Worm (Caenorhabditis elegans): ENCODE measurements around the gene zip-10.
A peak's percentile ranks its signal among the peaks of the same experiment; 100 is the strongest.

zip-10 gene

DNA sequence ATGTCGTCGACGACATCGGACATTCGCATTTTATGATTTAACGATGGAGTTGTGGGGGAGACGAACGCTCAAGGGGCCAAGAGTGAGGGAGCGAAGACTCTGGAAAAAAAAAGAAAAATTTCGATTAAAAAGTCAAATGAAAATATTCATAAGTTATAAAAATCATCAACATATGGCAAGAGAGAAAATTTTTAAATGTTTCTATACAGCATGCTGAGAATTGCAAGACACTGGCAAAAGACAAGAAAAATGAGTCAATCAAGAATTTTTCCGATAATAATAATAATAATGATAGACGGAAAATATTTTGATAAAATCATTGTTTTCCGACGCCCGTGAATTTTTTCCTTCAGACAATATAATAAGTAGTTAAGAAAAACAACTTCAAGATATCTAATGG is 13.4 kb downstream of the zip-10 start, which contains the start of gene sipa-1:
Gene sipa-1, minus strand, starts transcription at position 101 of the 400 bp plus-strand sequence.
- TF ChIP-seq ama-1 (optimal IDR thresholded peaks at IDR 0.05) (no peak), sem-4 (tag; optimal IDR thresholded peaks at IDR 0.05) (no peak), sma-9 (GFP tag; optimal IDR thresholded peaks at IDR 0.05) (no peak), sma-9 (tag; optimal IDR thresholded peaks at IDR 0.05) (no peak), R02D3.7 (tag; optimal IDR thresholded peaks at IDR 0.05) (no peak)

DNA sequence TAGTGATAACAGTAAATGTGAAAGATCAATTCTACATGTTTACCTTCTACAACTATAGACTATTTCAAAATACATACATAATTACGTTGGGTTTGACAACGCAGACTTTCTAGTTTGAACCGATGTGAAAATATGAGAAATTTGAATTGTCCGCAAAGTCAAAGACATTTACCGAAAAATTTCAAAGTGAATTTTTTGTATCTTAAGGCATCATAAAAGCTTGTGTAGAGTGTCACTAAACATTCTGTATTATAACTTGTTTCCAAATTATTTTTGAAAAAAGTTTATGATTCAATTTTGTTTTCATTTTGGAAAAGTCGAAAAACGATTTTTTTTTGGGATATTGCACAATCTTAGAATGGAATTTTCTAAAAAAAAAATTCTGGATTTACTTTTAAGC is 15.0 kb downstream of the zip-10 start:
- TF ChIP-seq ztf-11 (tag; optimal IDR thresholded peaks at IDR 0.05) (no peak), nhr-237 (tag; optimal IDR thresholded peaks at IDR 0.05) (no peak), nhr-77 (tag; optimal IDR thresholded peaks at IDR 0.05) (no peak)

DNA sequence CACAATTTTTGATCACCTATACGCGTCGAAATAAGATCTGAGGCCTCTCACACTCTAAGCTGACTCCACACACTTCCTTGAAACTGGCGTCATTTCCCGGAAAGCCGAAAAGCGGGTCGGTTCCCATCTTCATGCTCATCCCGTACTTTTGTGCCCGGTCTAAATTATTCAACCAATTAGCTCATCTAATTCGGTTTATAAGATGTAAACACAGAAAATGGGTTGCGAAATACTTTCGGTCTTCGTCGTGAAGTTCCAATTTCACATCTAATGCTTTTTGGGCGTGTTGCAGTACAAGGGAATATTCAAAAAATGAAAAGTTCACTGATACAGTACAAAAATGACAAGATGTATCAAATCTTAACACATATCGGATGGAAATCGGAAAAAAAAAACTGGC is 19.4 kb downstream of the zip-10 start:
- TF ChIP-seq ztf-11 (tag; optimal IDR thresholded peaks at IDR 0.05) (no peak), peb-1 (tag; optimal IDR thresholded peaks at IDR 0.05) (no peak), unc-39 (tag; optimal IDR thresholded peaks at IDR 0.05) (no peak), blmp-1 (tag; optimal IDR thresholded peaks at IDR 0.05; ENCODE audit: insufficient read depth) (no peak), nhr-21 (tag; optimal IDR thresholded peaks at IDR 0.05) (no peak), nhr-6 (tag; optimal IDR thresholded peaks at IDR 0.05) (no peak), ama-1 (optimal IDR thresholded peaks at IDR 0.05) (no peak), unc-62 (GFP tag; optimal IDR thresholded peaks at IDR 0.05) (no peak), nhr-12 (tag; optimal IDR thresholded peaks at IDR 0.05) (no peak), mdl-1 (tag; optimal IDR thresholded peaks at IDR 0.05) (no peak), ceh-16 (tag; optimal IDR thresholded peaks at IDR 0.05) (no peak), sma-3 (GFP tag; optimal IDR thresholded peaks at IDR 0.05) (no peak), mbf-1 (tag; optimal IDR thresholded peaks at IDR 0.05) (no peak), nhr-10 (tag; optimal IDR thresholded peaks at IDR 0.05) (no peak), gmeb-1 (tag; optimal IDR thresholded peaks at IDR 0.05) (no peak)

- TF ChIP-seq dmd-4 (tag; optimal IDR thresholded peaks at IDR 0.05) = no peak
- no peak for TF ChIP-seq unc-39 (tag; optimal IDR thresholded peaks at IDR 0.05)
- TF ChIP-seq C34F6.9 (tag; optimal IDR thresholded peaks at IDR 0.05) = no peak
- no peak for TF ChIP-seq lin-13 (GFP tag; optimal IDR thresholded peaks at IDR 0.05)
- peak; percentile 55 for TF ChIP-seq fos-1 (tag; optimal IDR thresholded peaks at IDR 0.05)
- TF ChIP-seq ceh-16 (tag; optimal IDR thresholded peaks at IDR 0.05) = no peak
- TF ChIP-seq mab-5 (tag; optimal IDR thresholded peaks at IDR 0.05) = no peak
- no peak for TF ChIP-seq unc-62 (GFP tag; optimal IDR thresholded peaks at IDR 0.05)
- no peak for TF ChIP-seq nhr-77 (tag; optimal IDR thresholded peaks at IDR 0.05)
- TF ChIP-seq elt-3 (tag; optimal IDR thresholded peaks at IDR 0.05) = no peak
- no peak for TF ChIP-seq alr-1 (tag; optimal IDR thresholded peaks at IDR 0.05)
- TF ChIP-seq nhr-10 (tag; optimal IDR thresholded peaks at IDR 0.05) = no peak
- TF ChIP-seq unc-55 (GFP tag; optimal IDR thresholded peaks at IDR 0.05) = no peak
- no peak for TF ChIP-seq skn-1 (tag; optimal IDR thresholded peaks at IDR 0.05)
- TF ChIP-seq nhr-21 (tag; optimal IDR thresholded peaks at IDR 0.05) = no peak
- no peak for TF ChIP-seq ztf-11 (tag; optimal IDR thresholded peaks at IDR 0.05)
- TF ChIP-seq Y55F3AM.14 (GFP tag; optimal IDR thresholded peaks at IDR 0.05) = no peak
- TF ChIP-seq nhr-129 (tag; optimal IDR thresholded peaks at IDR 0.05) = no peak
- TF ChIP-seq nhr-11 (tag; optimal IDR thresholded peaks at IDR 0.05) = no peak
- no peak for TF ChIP-seq nhr-6 (tag; optimal IDR thresholded peaks at IDR 0.05)
- TF ChIP-seq nhr-12 (tag; optimal IDR thresholded peaks at IDR 0.05) = no peak
- no peak for TF ChIP-seq ama-1 (optimal IDR thresholded peaks at IDR 0.05)
- TF ChIP-seq ZK546.5 (tag; optimal IDR thresholded peaks at IDR 0.05) = no peak
- no peak for TF ChIP-seq lin-39 (tag; optimal IDR thresholded peaks at IDR 0.05)
- TF ChIP-seq nhr-23 (tag; optimal IDR thresholded peaks at IDR 0.05) = no peak
- TF ChIP-seq egl-27 (tag; optimal IDR thresholded peaks at IDR 0.05) = no peak
- no peak for TF ChIP-seq ztf-1 (GFP tag; conservative IDR thresholded peaks at IDR 0.05)
- no peak for TF ChIP-seq R02D3.7 (tag; optimal IDR thresholded peaks at IDR 0.05)
- TF ChIP-seq sma-9 (GFP tag; optimal IDR thresholded peaks at IDR 0.05) = peak; percentile 58
- TF ChIP-seq sma-9 (tag; optimal IDR thresholded peaks at IDR 0.05) = no peak
- no peak for TF ChIP-seq blmp-1 (tag; optimal IDR thresholded peaks at IDR 0.05; ENCODE audit: insufficient read depth)
- no peak for TF ChIP-seq ztf-4 (tag; optimal IDR thresholded peaks at IDR 0.05)
- no peak for TF ChIP-seq nhr-25 (tag; optimal IDR thresholded peaks at IDR 0.05)
- peak; percentile 28 for TF ChIP-seq crh-2 (tag; optimal IDR thresholded peaks at IDR 0.05)
- TF ChIP-seq elt-1 (tag; optimal IDR thresholded peaks at IDR 0.05) = no peak
- no peak for TF ChIP-seq zag-1 (tag; optimal IDR thresholded peaks at IDR 0.05)
- TF ChIP-seq gmeb-1 (tag; optimal IDR thresholded peaks at IDR 0.05) = peak; percentile 26
- peak; percentile 49 for TF ChIP-seq sma-3 (GFP tag; optimal IDR thresholded peaks at IDR 0.05)
- TF ChIP-seq sem-4 (tag; optimal IDR thresholded peaks at IDR 0.05) = no peak
- no peak for TF ChIP-seq mdl-1 (tag; optimal IDR thresholded peaks at IDR 0.05)
- no peak for TF ChIP-seq lsy-2 (tag; optimal IDR thresholded peaks at IDR 0.05)
- no peak for TF ChIP-seq peb-1 (tag; optimal IDR thresholded peaks at IDR 0.05)
- TF ChIP-seq aly-2 (tag; optimal IDR thresholded peaks at IDR 0.05) = no peak
Observed at ce11 chrV:11629222-11630026, 21.1 kb downstream of the zip-10 start, which contains the start of gene F35B12.10. TSS of gene F35B12.10 (minus strand) at chrV:11629272.

All from whole organism, L2 larva.